Worm (Caenorhabditis elegans) whole organism, L4 larva: ENCODE data around the gene nas-29.
A peak's percentile ranks its signal among the peaks of the same experiment; 100 is the strongest.

Experiments
- F26F4.8 ChIP-seq: fragments of 200-800 bp; sonication (Bioruptor generic); conservative IDR thresholded peaks from 2 replicates; pipeline ENCODE4 v1.3.6; 2022; ENCODE audit warnings: missing genetic modification characterization, missing compliant biosample characterization
- F44E2.7 ChIP-seq: fragments of 200-800 bp; sonication (Bioruptor generic); IDR thresholded peaks from 2 replicates; pipeline ENCODE4 v2.1.2; 2022; ENCODE audit warnings: missing genetic modification characterization, missing compliant biosample characterization
- F49E8.2 ChIP-seq: sonication (generic microtip); optimal IDR thresholded peaks from 2 replicates; lab custom pipeline; 2016; ENCODE audit warnings: missing compliant biosample characterization, mild to moderate bottlenecking, missing genetic modification characterization, borderline replicate concordance
- R02D3.7 ChIP-seq: fragments of 150-350 bp; sonication (generic microtip); optimal IDR thresholded peaks from 3 replicates; lab custom pipeline; 2014; ENCODE audit warnings: missing biosample characterization, missing genetic modification characterization
- T26A8.4 ChIP-seq: fragments of 200-800 bp; sonication (Bioruptor generic); IDR thresholded peaks from 2 replicates; pipeline ENCODE4 v1.3.6; 2022; ENCODE audit warnings: missing genetic modification characterization, missing compliant biosample characterization
- Y105C5A.15 ChIP-seq: fragments of 200-800 bp; sonication (Bioruptor generic); IDR thresholded peaks from 2 replicates; pipeline ENCODE4 v1.3.6; 2022; ENCODE audit warnings: missing genetic modification characterization, missing compliant biosample characterization
- Y5F2A.4 ChIP-seq: fragments of 200-800 bp; sonication (Bioruptor generic); optimal IDR thresholded peaks from 2 replicates; lab custom pipeline; 2018; ENCODE audit warnings: mild to moderate bottlenecking, missing genetic modification characterization, missing compliant biosample characterization
- ZK546.5 ChIP-seq, 2 experiments: sonication (generic microtip); optimal IDR thresholded peaks; 2 replicates each; lab custom pipeline; 2017; ENCODE audit warnings: missing biosample characterization in 2 of 2, missing genetic modification characterization in 2 of 2
- ama-1 ChIP-seq: fragments of 150-350 bp; optimal IDR thresholded peaks from 2 replicates; lab custom pipeline; 2014; ENCODE audit warnings: inconsistent platforms, mixed read lengths
- attf-4 ChIP-seq: sonication (generic microtip); optimal IDR thresholded peaks from 3 replicates; lab custom pipeline; 2017; ENCODE audit warnings: missing biosample characterization, missing genetic modification characterization
- ceh-82 ChIP-seq: sonication (generic microtip); optimal IDR thresholded peaks from 2 replicates; lab custom pipeline; 2017; ENCODE audit warnings: missing biosample characterization, missing genetic modification characterization
- ces-1 ChIP-seq: fragments of 150-350 bp; sonication (generic microtip); optimal IDR thresholded peaks from 4 replicates; lab custom pipeline; 2014; ENCODE audit warnings: missing biosample characterization, missing genetic modification reagents, missing genetic modification characterization
- daf-12 ChIP-seq: fragments of 150-350 bp; optimal IDR thresholded peaks from 2 replicates; lab custom pipeline; 2014; ENCODE audit warnings: missing biosample characterization, missing genetic modification reagents, missing genetic modification characterization
- daf-16 ChIP-seq, 3 experiments: sonication (generic microtip); optimal IDR thresholded peaks; 2 replicates each; lab custom pipeline; 2016 to 2017; ENCODE audit warnings: missing genetic modification characterization in 3 of 3, missing genetic modification reagents in 3 of 3, mild to moderate bottlenecking in 2 of 3, missing compliant biosample characterization in 2 of 3, missing biosample characterization in 1 of 3, moderate library complexity in 1 of 3
- daf-8 ChIP-seq: fragments of 200-800 bp; sonication (Bioruptor generic); IDR thresholded peaks from 2 replicates; pipeline ENCODE4 v1.3.6; 2022; ENCODE audit warnings: missing genetic modification characterization, missing compliant biosample characterization
- dmd-6 ChIP-seq: fragments of 200-800 bp; sonication (Bioruptor generic); IDR thresholded peaks from 2 replicates; pipeline ENCODE4 v1.3.6; 2022; ENCODE audit warnings: missing genetic modification reagents, missing genetic modification characterization, missing compliant biosample characterization
- dmd-8 ChIP-seq: fragments of 200-800 bp; sonication (Bioruptor generic); IDR thresholded peaks from 2 replicates; pipeline ENCODE4 v1.3.6; 2022; ENCODE audit warnings: missing genetic modification characterization, missing compliant biosample characterization
- duxl-1 ChIP-seq: sonication (generic microtip); optimal IDR thresholded peaks from 2 replicates; lab custom pipeline; 2016; ENCODE audit warnings: mild to moderate bottlenecking, missing genetic modification characterization, moderate library complexity, missing compliant biosample characterization; ENCODE audit not compliant: poor library complexity
- dve-1 ChIP-seq: sonication (generic microtip); optimal IDR thresholded peaks from 2 replicates; lab custom pipeline; 2017; ENCODE audit warnings: antibody characterized with exemption, mild to moderate bottlenecking, missing genetic modification characterization, missing compliant biosample characterization; ENCODE audit not compliant: insufficient read depth
- egl-43 ChIP-seq: fragments of 200-800 bp; sonication (Bioruptor generic); IDR thresholded peaks from 2 replicates; pipeline ENCODE4 v1.3.6; 2022; ENCODE audit warnings: missing genetic modification reagents, missing genetic modification characterization, missing compliant biosample characterization
- fos-1 ChIP-seq: fragments of 150-350 bp; optimal IDR thresholded peaks from 2 replicates; lab custom pipeline; 2014; ENCODE audit warnings: missing biosample characterization, missing genetic modification characterization
- hlh-11 ChIP-seq: fragments of 200-800 bp; sonication (Bioruptor generic); optimal IDR thresholded peaks from 2 replicates; lab custom pipeline; 2018; ENCODE audit warnings: mild to moderate bottlenecking, missing genetic modification characterization, missing compliant biosample characterization
- jun-1 ChIP-seq: fragments of 150-350 bp; optimal IDR thresholded peaks from 2 replicates; lab custom pipeline; 2014; ENCODE audit warnings: missing biosample characterization, missing genetic modification reagents, missing genetic modification characterization
- lim-7 ChIP-seq: fragments of 200-800 bp; sonication (Bioruptor generic); IDR thresholded peaks from 2 replicates; pipeline ENCODE4 v1.3.6; 2022; ENCODE audit warnings: missing genetic modification characterization, missing compliant biosample characterization
- lin-1 ChIP-seq: fragments of 200-800 bp; sonication (Bioruptor generic); IDR thresholded peaks from 2 replicates; pipeline ENCODE4 v1.3.6; 2022; ENCODE audit warnings: missing genetic modification reagents, missing genetic modification characterization, missing compliant biosample characterization
- lin-15B ChIP-seq: fragments of 150-350 bp; sonication (generic microtip); optimal IDR thresholded peaks from 3 replicates; lab custom pipeline; 2014; ENCODE audit warnings: missing biosample characterization, missing genetic modification characterization
- lir-3 ChIP-seq: sonication (generic microtip); optimal IDR thresholded peaks from 2 replicates; lab custom pipeline; 2016; ENCODE audit warnings: mild to moderate bottlenecking, missing genetic modification characterization, missing compliant biosample characterization
- madf-9 ChIP-seq: fragments of 200-800 bp; sonication (Bioruptor generic); conservative IDR thresholded peaks from 2 replicates; pipeline ENCODE4 v1.3.6; 2022; ENCODE audit warnings: missing genetic modification reagents, missing genetic modification characterization, missing compliant biosample characterization
- mdl-1 ChIP-seq, 2 experiments: fragments of 150-350 bp in 1 of 2; sonication (generic microtip) in 1 of 2; optimal IDR thresholded peaks; 2 replicates each; lab custom pipeline; 2014 to 2017; ENCODE audit warnings: missing biosample characterization in 2 of 2, missing genetic modification characterization in 2 of 2
- mdt-29 ChIP-seq: fragments of 200-800 bp; sonication (Bioruptor generic); IDR thresholded peaks from 2 replicates; pipeline ENCODE4 v1.3.6; 2022; ENCODE audit warnings: missing genetic modification reagents, missing genetic modification characterization, missing compliant biosample characterization
- mxl-2 ChIP-seq: fragments of 200-800 bp; sonication (Bioruptor generic); conservative IDR thresholded peaks from 2 replicates; pipeline ENCODE4 v1.3.6; 2022; ENCODE audit warnings: missing genetic modification reagents, missing genetic modification characterization, missing compliant biosample characterization
- nhr-10 ChIP-seq: fragments of 150-350 bp; optimal IDR thresholded peaks from 2 replicates; lab custom pipeline; 2014; ENCODE audit warnings: missing biosample characterization, missing genetic modification characterization
- nhr-11 ChIP-seq: fragments of 150-350 bp; optimal IDR thresholded peaks from 2 replicates; lab custom pipeline; 2014; ENCODE audit warnings: missing biosample characterization, missing genetic modification characterization
- nhr-28 ChIP-seq: fragments of 150-350 bp; optimal IDR thresholded peaks from 2 replicates; lab custom pipeline; 2014; ENCODE audit warnings: missing biosample characterization, missing genetic modification characterization
- nhr-48 ChIP-seq: sonication (generic microtip); optimal IDR thresholded peaks from 2 replicates; lab custom pipeline; 2016; ENCODE audit warnings: mild to moderate bottlenecking, missing genetic modification characterization, missing compliant biosample characterization
- nhr-6 ChIP-seq: fragments of 150-350 bp; optimal IDR thresholded peaks from 2 replicates; lab custom pipeline; 2014; ENCODE audit warnings: missing biosample characterization, missing genetic modification characterization
- pqm-1 ChIP-seq: sonication (generic microtip); optimal IDR thresholded peaks from 2 replicates; lab custom pipeline; 2017; ENCODE audit warnings: missing biosample characterization, missing genetic modification characterization
- rbr-2 ChIP-seq: sonication (generic microtip); optimal IDR thresholded peaks from 2 replicates; lab custom pipeline; 2016; ENCODE audit warnings: missing genotype, missing genetic modification characterization, missing compliant biosample characterization
- saeg-2 ChIP-seq: fragments of 200-800 bp; sonication (Bioruptor generic); IDR thresholded peaks from 2 replicates; pipeline ENCODE4 v1.3.6; 2022; ENCODE audit warnings: missing genetic modification reagents, missing genetic modification characterization, missing compliant biosample characterization
- sdz-12 ChIP-seq: fragments of 200-800 bp; sonication (Bioruptor generic); optimal IDR thresholded peaks from 2 replicates; lab custom pipeline; 2018; ENCODE audit warnings: mild to moderate bottlenecking, missing genetic modification characterization, missing compliant biosample characterization
- set-16 ChIP-seq: fragments of 200-800 bp; sonication (Bioruptor generic); IDR thresholded peaks from 2 replicates; pipeline ENCODE4 v1.3.6; 2022; ENCODE audit warnings: missing genetic modification reagents, missing genetic modification characterization, missing compliant biosample characterization
- skn-1 ChIP-seq: fragments of 150-350 bp; optimal IDR thresholded peaks from 2 replicates; lab custom pipeline; 2014; ENCODE audit warnings: missing biosample characterization, missing genetic modification characterization
- snpc-1.2 ChIP-seq: fragments of 200-800 bp; sonication (Bioruptor generic); IDR thresholded peaks from 2 replicates; pipeline ENCODE4 v1.3.6; 2022; ENCODE audit warnings: missing genetic modification reagents, missing genetic modification characterization, missing compliant biosample characterization
- spr-3 ChIP-seq: fragments of 200-800 bp; sonication (Bioruptor generic); optimal IDR thresholded peaks from 2 replicates; lab custom pipeline; 2018; ENCODE audit warnings: mild to moderate bottlenecking, missing genetic modification characterization, missing compliant biosample characterization
- zfp-2 ChIP-seq: sonication (generic microtip); optimal IDR thresholded peaks from 2 replicates; lab custom pipeline; 2016; ENCODE audit warnings: mild to moderate bottlenecking, missing genetic modification characterization, missing compliant biosample characterization
- zip-11 ChIP-seq: fragments of 200-800 bp; sonication (Bioruptor generic); IDR thresholded peaks from 2 replicates; pipeline ENCODE4 v1.3.6; 2022; ENCODE audit warnings: missing genetic modification characterization, missing compliant biosample characterization

nas-29 gene

ce11 chrII:5112082-5112481 is 29.8 kb downstream of the nas-29 start, which contains the start of gene F09C12.8 (continued):
- no peak for TF ChIP-seq ces-1 (GFP tag; lab: Kevin White, UChicago)
- TF ChIP-seq attf-4 = no peak

ce11 chrII:5109693-5110092 is 32.1 kb downstream of the nas-29 start, which contains the start of gene F09C12.2:
Gene F09C12.2 (plus strand): TSS chrII:5110012.
- TF ChIP-seq daf-16 (GFP tag; optimal IDR thresholded peaks at IDR 0.05; lab: Kevin White, UChicago) (no peak), daf-16 (tag; optimal IDR thresholded peaks at IDR 0.05; lab: Kevin White, UChicago) (peak; percentile 58), nhr-28 (tag; lab: Kevin White, UChicago) (peak; percentile 53), dmd-8 (no peak)

- TF ChIP-seq skn-1 (no peak), daf-8 (GFP tag; lab: Robert Waterston, UW) (no peak), lim-7 (GFP tag; lab: Robert Waterston, UW) (peak; percentile 97), spr-3 (peak; percentile 75), ZK546.5 (tag; optimal IDR thresholded peaks at IDR 0.05; lab: Kevin White, UChicago) (no peak), R02D3.7 (peak; percentile 4), dmd-6 (peak; percentile 82), mxl-2 (GFP tag; lab: Robert Waterston, UW) (peak; percentile 67; the same call in 1 of the 2 replicates), ama-1 (lab: Kevin White, UChicago) (no peak), mdl-1 (tag; optimal IDR thresholded peaks at IDR 0.05; lab: Kevin White, UChicago) (peak in 1 of 2 experiments; percentile 28), saeg-2 (GFP tag; lab: Robert Waterston, UW) (0 out of 2 replicates have a peak, but pooled peaks have one; percentile 59), pqm-1 (tag; lab: Kevin White, UChicago) (no peak), dmd-8 (peak; percentile 94), lin-15B (tag; lab: Kevin White, UChicago) (no peak), zip-11 (peak; percentile 73; the same call in 1 of the 2 replicates), Y5F2A.4 (GFP tag; lab: Kevin White, UChicago) (peak; percentile 75), daf-12 (tag; lab: Kevin White, UChicago) (no peak), F26F4.8 (GFP tag; lab: Robert Waterston, UW) (peak; percentile 92), zfp-2 (tag; lab: Kevin White, UChicago) (peak; percentile 55), attf-4 (no peak), sdz-12 (GFP tag; lab: Kevin White, UChicago) (peak; percentile 77), duxl-1 (tag; lab: Kevin White, UChicago) (peak; percentile 85), ceh-82 (no peak), nhr-10 (tag; lab: Kevin White, UChicago) (no peak), mdt-29 (GFP tag; lab: Robert Waterston, UW) (peak; percentile 59), T26A8.4 (GFP tag; lab: Robert Waterston, UW) (no peak; the same call in 1 of the 2 replicates), hlh-11 (tag; lab: Kevin White, UChicago) (no peak), F44E2.7 (GFP tag; lab: Robert Waterston, UW) (peak; percentile 75), nhr-28 (tag; lab: Kevin White, UChicago) (peak; percentile 38), rbr-2 (tag; lab: Kevin White, UChicago) (peak; percentile 71), nhr-48 (tag; lab: Kevin White, UChicago) (peak; percentile 80), Y105C5A.15 (GFP tag; lab: Robert Waterston, UW) (peak; percentile 76; the same call in 1 of the 2 replicates), lin-1 (GFP tag; lab: Robert Waterston, UW) (peak; percentile 85; the same call in 1 of the 2 replicates), snpc-1.2 (GFP tag; lab: Robert Waterston, UW) (no peak; the same call in 1 of the 2 replicates), nhr-6 (tag; lab: Kevin White, UChicago) (peak; percentile 62), F49E8.2 (tag; lab: Kevin White, UChicago) (peak; percentile 63), lir-3 (peak; percentile 78), jun-1 (tag; lab: Kevin White, UChicago) (no peak), madf-9 (GFP tag; lab: Robert Waterston, UW) (no peak; the same call in 1 of the 2 replicates), nhr-11 (tag; lab: Kevin White, UChicago) (peak; percentile 55), egl-43 (GFP tag; lab: Robert Waterston, UW) (no peak), daf-16 (GFP tag; optimal IDR thresholded peaks at IDR 0.05; lab: Kevin White, UChicago) (peak in 1 of 2 experiments; percentile 94), daf-16 (tag; optimal IDR thresholded peaks at IDR 0.05; lab: Kevin White, UChicago) (peak; percentile 78), fos-1 (no peak), dve-1 (tag; lab: Kevin White, UChicago) (peak; percentile 72), set-16 (GFP tag; lab: Robert Waterston, UW) (no peak)
Observed at ce11 chrII:5105020-5105419, 36.8 kb downstream of the nas-29 start.
